Worm (Caenorhabditis elegans): ENCODE results near the gene T06A1.1.

T06A1.1 gene

DNA sequence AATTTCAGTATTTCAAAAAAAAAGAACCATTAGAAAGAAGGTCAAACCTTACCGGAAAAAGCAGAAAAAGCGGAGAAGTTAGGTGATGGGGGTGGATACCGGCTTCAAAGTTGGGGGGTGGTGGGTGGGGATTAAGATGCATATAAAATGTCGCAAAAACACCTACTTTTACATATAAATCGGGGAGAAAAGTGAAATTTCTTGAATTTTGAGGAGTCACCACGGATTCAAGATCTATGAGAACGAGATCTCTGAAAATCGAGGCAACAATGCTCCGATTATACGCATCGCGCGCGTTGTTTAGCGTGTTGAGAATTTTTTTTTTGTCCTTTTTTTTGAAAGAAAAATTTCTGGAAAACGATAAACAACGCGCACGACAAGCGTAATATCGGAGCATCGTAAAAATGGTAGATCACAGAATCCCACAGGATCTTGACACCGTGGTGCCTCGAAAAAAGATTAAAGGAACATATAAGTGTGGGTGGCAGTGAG is 49.8 kb downstream of the T06A1.1 start (continued):
- TF ChIP-seq nhr-111 (GFP tag; optimal IDR thresholded peaks at IDR 0.05) (peak; percentile 86), nhr-237 (tag; optimal IDR thresholded peaks at IDR 0.05) (no peak), lim-7 (GFP tag; IDR thresholded peaks at IDR 0.05) (0 out of 2 replicates have a peak, but pooled peaks have one; percentile 46), pha-4 (GFP tag; IDR thresholded peaks at IDR 0.05) (peak; percentile 69; the same call in 1 of the 2 replicates), pha-4 (tag; optimal IDR thresholded peaks at IDR 0.05) (no peak), ceh-20 (GFP tag; IDR thresholded peaks at IDR 0.05) (no peak), zfp-2 (tag; optimal IDR thresholded peaks at IDR 0.05) (no peak), nhr-28 (tag; optimal IDR thresholded peaks at IDR 0.05) (no peak), daf-19 (GFP tag; conservative IDR thresholded peaks at IDR 0.05) (no peak), arid-1 (GFP tag; conservative IDR thresholded peaks at IDR 0.05) (peak; percentile 62; the same call in 1 of the 2 replicates), dpl-1 (GFP tag; optimal IDR thresholded peaks at IDR 0.05) (no peak), nhr-102 (tag; optimal IDR thresholded peaks at IDR 0.05) (peak; percentile 48), nhr-42 (GFP tag; IDR thresholded peaks at IDR 0.05) (no peak), hif-1 (tag; optimal IDR thresholded peaks at IDR 0.05) (peak in 1 of 2 experiments; percentile 41), gei-8 (GFP tag; optimal IDR thresholded peaks at IDR 0.05) (no peak), mdl-1 (tag; optimal IDR thresholded peaks at IDR 0.05) (no peak), ztf-7 (tag; optimal IDR thresholded peaks at IDR 0.05) (no peak), ceh-62 (tag; optimal IDR thresholded peaks at IDR 0.05) (no peak), nhr-11 (tag; optimal IDR thresholded peaks at IDR 0.05) (no peak), ceh-28 (tag; optimal IDR thresholded peaks at IDR 0.05) (no peak), F26F4.8 (GFP tag; conservative IDR thresholded peaks at IDR 0.05) (no peak), nhr-77 (tag; optimal IDR thresholded peaks at IDR 0.05) (no peak), aly-2 (tag; optimal IDR thresholded peaks at IDR 0.05) (no peak), fkh-10 (GFP tag; optimal IDR thresholded peaks at IDR 0.05) (no peak), spr-1 (tag; optimal IDR thresholded peaks at IDR 0.05) (peak; percentile 29), mxl-3 (GFP tag; optimal IDR thresholded peaks at IDR 0.05) (no peak), hlh-30 (tag; optimal IDR thresholded peaks at IDR 0.05; ENCODE audit: insufficient read depth) (no peak), egl-27 (tag; optimal IDR thresholded peaks at IDR 0.05) (no peak), cey-2 (tag; optimal IDR thresholded peaks at IDR 0.05; ENCODE audit: borderline replicate concordance, insufficient read depth) (no peak), pqm-1 (tag; optimal IDR thresholded peaks at IDR 0.05) (no peak), nhr-6 (tag; optimal IDR thresholded peaks at IDR 0.05) (no peak), lin-15B (tag; optimal IDR thresholded peaks at IDR 0.05) (peak; percentile 17), lin-38 (GFP tag; IDR thresholded peaks at IDR 0.05) (peak; percentile 82), snpc-1.2 (GFP tag; IDR thresholded peaks at IDR 0.05) (peak; percentile 64; the same call in 1 of the 2 replicates), T20F7.1 (GFP tag; optimal IDR thresholded peaks at IDR 0.05) (peak; percentile 71), ZK337.2 (GFP tag; IDR thresholded peaks at IDR 0.05) (no peak), ZK546.5 (tag; optimal IDR thresholded peaks at IDR 0.05) (no peak), nhr-25 (tag; optimal IDR thresholded peaks at IDR 0.05; ENCODE audit: borderline replicate concordance, insufficient read depth) (no peak), mxl-2 (GFP tag; conservative IDR thresholded peaks at IDR 0.05) (no peak), ces-1 (GFP tag; optimal IDR thresholded peaks at IDR 0.05) (no peak), F44E2.7 (GFP tag; IDR thresholded peaks at IDR 0.05) (no peak), saeg-2 (GFP tag; IDR thresholded peaks at IDR 0.05) (no peak), aha-1 (tag) (peak; percentile 82), set-16 (GFP tag; IDR thresholded peaks at IDR 0.05) (no peak), nhr-10 (tag; optimal IDR thresholded peaks at IDR 0.05) (no peak), unc-130 (GFP tag; optimal IDR thresholded peaks at IDR 0.05) (no peak), dmd-8 (GFP tag; IDR thresholded peaks at IDR 0.05) (peak; percentile 64; the same call in 1 of the 2 replicates), dve-1 (tag; optimal IDR thresholded peaks at IDR 0.05; ENCODE audit: insufficient read depth) (peak; percentile 25), attf-4 (tag; optimal IDR thresholded peaks at IDR 0.05) (no peak), dmd-6 (GFP tag; IDR thresholded peaks at IDR 0.05) (peak; percentile 23; the same call in 1 of the 2 replicates), zag-1 (tag; optimal IDR thresholded peaks at IDR 0.05) (no peak), D1046.2 (GFP tag; IDR thresholded peaks at IDR 0.05) (peak; percentile 79)
